Worm (Caenorhabditis elegans) whole organism, L1 larva: Measurements from ENCODE around the gene dsb-1.

ENCODE experiments used
- dpl-1 ChIP-seq, 3 experiments: fragments of 150-350 bp in 2 of 3; sonication (generic microtip) in 1 of 3; optimal IDR thresholded peaks; 2 replicates each; lab custom pipeline; 2014 to 2017; ENCODE audit warnings: missing biosample characterization in 3 of 3, missing genetic modification characterization in 3 of 3, missing genetic modification reagents in 3 of 3
- fos-1 ChIP-seq: fragments of 150-350 bp; optimal IDR thresholded peaks from 2 replicates; lab custom pipeline; 2014; ENCODE audit warnings: missing biosample characterization, missing genetic modification characterization
- pqm-1 ChIP-seq: sonication (generic microtip); optimal IDR thresholded peaks from 3 replicates; lab custom pipeline; 2017; ENCODE audit warnings: missing biosample characterization, missing genetic modification characterization

- no peak for TF ChIP-seq dpl-1 (GFP tag; optimal IDR thresholded peaks at IDR 0.05; lab: Kevin White, UChicago)
- TF ChIP-seq pqm-1 (tag; lab: Kevin White, UChicago), result no peak
- TF ChIP-seq fos-1, result no peak
Observed at ce11 chrIV:12445463-12445934, 36.8 kb downstream of the dsb-1 start, which contains the start of gene C25G4.3.
